Worm (Caenorhabditis elegans) whole organism, L1 larva: ENCODE measurements around the gene Y50E8A.1.
"Not testable (repeated sequence)": the region's sequence is repeated elsewhere in the genome, so short reads cannot be mapped to it uniquely, and the experiment has no call there.

ENCODE experiments used
- ceh-90 ChIP-seq: sonication (generic microtip); optimal IDR thresholded peaks from 2 replicates; lab custom pipeline; 2016; ENCODE audit warnings: missing genetic modification characterization, missing compliant biosample characterization
- dpl-1 ChIP-seq, 3 experiments: fragments of 150-350 bp in 2 of 3; sonication (generic microtip) in 1 of 3; optimal IDR thresholded peaks; 2 replicates each; lab custom pipeline; 2014 to 2017; ENCODE audit warnings: missing biosample characterization in 3 of 3, missing genetic modification characterization in 3 of 3, missing genetic modification reagents in 3 of 3
- dsc-1 ChIP-seq: sonication (generic microtip); optimal IDR thresholded peaks from 2 replicates; lab custom pipeline; 2016; ENCODE audit warnings: mild to moderate bottlenecking, missing genetic modification characterization, missing compliant biosample characterization
- efl-1 ChIP-seq, 4 experiments: fragments of 150-350 bp; optimal IDR thresholded peaks in 3 of 4; peaks in 1 of 4; 1 replicate in 1 of 4; 2 replicates in 3 of 4; lab custom pipeline; 2014; ENCODE audit warnings: missing biosample characterization in 2 of 4, missing genetic modification characterization in 2 of 4, missing genetic modification reagents in 2 of 4
- elt-3 ChIP-seq, 6 experiments: fragments of 150-350 bp in 1 of 6; sonication (generic microtip); optimal IDR thresholded peaks; 2 replicates each; lab custom pipeline; 2017 to 2018; ENCODE audit warnings: missing biosample characterization in 6 of 6, missing genetic modification characterization in 6 of 6, inconsistent platforms in 1 of 6
- fos-1 ChIP-seq: fragments of 150-350 bp; optimal IDR thresholded peaks from 2 replicates; lab custom pipeline; 2014; ENCODE audit warnings: missing biosample characterization, missing genetic modification characterization
- jun-1 ChIP-seq: fragments of 150-350 bp; optimal IDR thresholded peaks from 2 replicates; lab custom pipeline; 2014; ENCODE audit warnings: missing biosample characterization, missing genetic modification reagents, missing genetic modification characterization
- lin-35 ChIP-seq, 2 experiments: fragments of 150-350 bp; optimal IDR thresholded peaks; 2 replicates each; lab custom pipeline; 2014; ENCODE audit warnings: missing biosample characterization in 2 of 2, missing genetic modification characterization in 2 of 2, missing genetic modification reagents in 2 of 2
- lsy-2 ChIP-seq, 2 experiments: fragments of 150-350 bp; optimal IDR thresholded peaks; 2 replicates each; lab custom pipeline; 2014; ENCODE audit warnings: missing biosample characterization in 2 of 2, missing genetic modification characterization in 2 of 2
- mdl-1 ChIP-seq, 2 experiments: fragments of 150-350 bp; optimal IDR thresholded peaks; 2 replicates each; lab custom pipeline; 2014 to 2017; ENCODE audit warnings: missing biosample characterization in 2 of 2, missing genetic modification characterization in 2 of 2, inconsistent platforms in 1 of 2
- nhr-12 ChIP-seq: sonication (generic microtip); optimal IDR thresholded peaks from 2 replicates; lab custom pipeline; 2017; ENCODE audit warnings: missing biosample characterization, missing genetic modification characterization
- nhr-90 ChIP-seq: sonication (generic microtip); optimal IDR thresholded peaks from 2 replicates; lab custom pipeline; 2016; ENCODE audit warnings: mild to moderate bottlenecking, missing genetic modification characterization, missing compliant biosample characterization; ENCODE audit not compliant: poor library complexity
- rnt-1 ChIP-seq: sonication (generic microtip); optimal IDR thresholded peaks from 2 replicates; lab custom pipeline; 2016; ENCODE audit warnings: mild to moderate bottlenecking, missing genetic modification characterization, moderate library complexity, missing compliant biosample characterization
- skn-1 ChIP-seq: fragments of 150-350 bp; optimal IDR thresholded peaks from 2 replicates; lab custom pipeline; 2014; ENCODE audit warnings: missing biosample characterization, missing genetic modification characterization
- zag-1 ChIP-seq: fragments of 150-350 bp; optimal IDR thresholded peaks from 2 replicates; lab custom pipeline; 2014; ENCODE audit warnings: missing biosample characterization, missing genetic modification characterization
- ztf-11 ChIP-seq, 2 experiments: sonication (generic microtip); optimal IDR thresholded peaks; 2 replicates each; lab custom pipeline; 2016 to 2017; ENCODE audit warnings: missing genetic modification characterization in 2 of 2, missing biosample characterization in 1 of 2, missing compliant biosample characterization in 1 of 2

Y50E8A.1 gene

DNA sequence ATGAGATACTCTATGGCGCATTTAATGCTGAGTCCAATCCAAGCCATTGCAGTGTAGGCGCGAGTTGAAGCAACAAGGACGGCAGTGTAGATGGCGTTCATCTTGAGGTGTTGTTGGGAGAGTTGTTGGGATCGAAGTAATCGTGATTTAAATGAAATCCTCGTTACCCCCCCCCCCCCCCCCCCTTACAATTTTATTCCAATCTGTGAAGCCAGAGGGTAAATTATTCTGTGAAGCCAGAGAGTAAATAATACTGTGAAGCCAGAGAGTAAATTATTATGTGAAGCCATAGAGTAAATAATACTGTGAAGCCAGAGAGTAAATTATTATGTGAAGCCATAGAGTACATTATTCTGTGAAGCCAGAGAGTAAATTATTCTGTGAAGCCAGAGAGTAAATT, 23.7 kb downstream of the Y50E8A.1 start, which contains the start of gene nspa-10:
nspa-10 (minus strand) TSS at position 101 of the 400 bp plus-strand sequence.
- not testable (repeated sequence) for TF ChIP-seq ztf-11 (tag; optimal IDR thresholded peaks at IDR 0.05; lab: Kevin White, UChicago); dsc-1 (tag; lab: Kevin White, UChicago); zag-1 (tag; lab: Kevin White, UChicago)
- TF ChIP-seq, all 84 proteins: peak for 0; not testable (repeated sequence) for 84

DNA sequence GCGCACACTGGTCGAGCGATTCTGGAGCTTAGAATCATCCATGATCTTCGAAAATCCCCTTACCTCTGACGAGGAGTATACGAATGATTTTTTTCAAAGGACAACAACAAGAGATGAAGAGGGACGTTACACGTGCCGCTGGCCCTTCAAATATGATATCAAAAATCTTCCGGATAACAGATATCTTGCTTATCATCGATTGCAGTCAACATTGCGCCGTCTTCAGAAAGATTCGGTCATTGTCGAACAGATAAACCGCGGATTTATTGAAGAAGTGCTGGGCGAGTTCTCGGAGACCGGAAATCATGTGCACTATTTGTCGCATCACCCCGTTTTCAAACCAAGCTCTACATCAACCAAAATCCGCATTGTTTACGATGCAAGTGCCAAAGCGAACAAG, 35.9 kb downstream of the Y50E8A.1 start:
- TF ChIP-seq efl-1 (optimal IDR thresholded peaks at IDR 0.05; lab: Kevin White, UChicago) (no peak), efl-1 (GFP tag; optimal IDR thresholded peaks at IDR 0.05 in 1 of 2; lab: Kevin White, UChicago) (peak in 1 of 2 experiments; percentile 12), dpl-1 (GFP tag; optimal IDR thresholded peaks at IDR 0.05; lab: Kevin White, UChicago) (no peak)

DNA sequence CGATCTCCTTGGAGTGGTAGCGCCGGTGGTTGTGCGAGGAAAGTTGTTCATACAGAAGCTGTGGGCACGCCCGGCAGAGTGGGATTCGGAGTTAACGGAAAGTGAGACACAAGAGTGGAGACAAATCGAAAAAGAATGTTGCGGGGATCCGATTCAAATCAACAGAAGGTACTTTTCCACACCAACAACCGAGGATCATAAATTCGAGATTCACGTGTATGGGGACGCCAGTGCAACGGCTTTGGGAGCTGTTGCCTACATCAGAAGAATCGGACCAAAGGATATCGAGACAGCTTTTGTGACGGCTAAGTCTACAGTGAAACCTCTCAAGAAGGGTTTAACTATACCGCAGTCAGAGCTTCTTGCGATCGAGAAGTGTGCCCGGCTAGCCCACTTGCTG, 36.9 kb downstream of the Y50E8A.1 start:
- TF ChIP-seq nhr-12 (no peak), efl-1 (optimal IDR thresholded peaks at IDR 0.05; lab: Kevin White, UChicago) (no peak), efl-1 (GFP tag; optimal IDR thresholded peaks at IDR 0.05 in 1 of 2; lab: Kevin White, UChicago) (peak in 1 of 2 experiments; percentile 79), ceh-90 (no peak)

DNA sequence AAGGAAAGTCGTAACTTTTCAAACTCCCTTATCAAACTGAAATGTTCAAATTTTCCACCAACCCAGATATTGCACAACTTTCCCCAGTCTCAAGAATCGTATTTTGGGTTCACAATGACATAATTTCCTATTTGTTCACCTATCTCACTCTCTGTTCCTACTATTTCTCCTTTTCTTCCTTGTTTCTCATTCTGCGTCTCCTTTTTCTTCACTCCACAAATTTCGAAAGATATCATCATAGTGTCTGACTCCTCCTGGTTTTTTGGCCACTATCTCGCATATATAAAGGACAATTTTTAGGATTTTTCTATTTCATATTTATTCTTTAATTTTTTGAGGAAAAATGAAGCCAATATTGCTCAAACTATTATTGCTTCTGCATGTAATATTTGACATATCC, 46.4 kb downstream of the Y50E8A.1 start, which contains the start of gene haf-7:
haf-7 (plus strand) TSS at position 211 of the 400 bp plus-strand sequence.
- TF ChIP-seq nhr-90 (tag; lab: Kevin White, UChicago) (no peak), rnt-1 (tag; lab: Kevin White, UChicago) (peak; percentile 36), jun-1 (tag; lab: Kevin White, UChicago) (peak; percentile 21), dpl-1 (GFP tag; optimal IDR thresholded peaks at IDR 0.05; lab: Kevin White, UChicago) (peak in 2 of 3 experiments; percentile 1 to 11), elt-3 (tag; optimal IDR thresholded peaks at IDR 0.05; lab: Kevin White, UChicago) (peak in 2 of 6 experiments; percentile 10 to 44), mdl-1 (tag; optimal IDR thresholded peaks at IDR 0.05; lab: Kevin White, UChicago) (no peak), efl-1 (optimal IDR thresholded peaks at IDR 0.05; lab: Kevin White, UChicago) (peak; percentile 39 to 50), efl-1 (GFP tag; optimal IDR thresholded peaks at IDR 0.05 in 1 of 2; lab: Kevin White, UChicago) (no peak), lin-35 (GFP tag; optimal IDR thresholded peaks at IDR 0.05; lab: Kevin White, UChicago) (peak; percentile 22 to 33), skn-1 (tag; lab: Kevin White, UChicago) (peak; percentile 83), fos-1 (peak; percentile 22), lsy-2 (tag; optimal IDR thresholded peaks at IDR 0.05; lab: Kevin White, UChicago) (peak in 1 of 2 experiments; percentile 67)
